Fruit fly (Drosophila melanogaster): ENCODE measurements around the gene Reph.

DNA sequence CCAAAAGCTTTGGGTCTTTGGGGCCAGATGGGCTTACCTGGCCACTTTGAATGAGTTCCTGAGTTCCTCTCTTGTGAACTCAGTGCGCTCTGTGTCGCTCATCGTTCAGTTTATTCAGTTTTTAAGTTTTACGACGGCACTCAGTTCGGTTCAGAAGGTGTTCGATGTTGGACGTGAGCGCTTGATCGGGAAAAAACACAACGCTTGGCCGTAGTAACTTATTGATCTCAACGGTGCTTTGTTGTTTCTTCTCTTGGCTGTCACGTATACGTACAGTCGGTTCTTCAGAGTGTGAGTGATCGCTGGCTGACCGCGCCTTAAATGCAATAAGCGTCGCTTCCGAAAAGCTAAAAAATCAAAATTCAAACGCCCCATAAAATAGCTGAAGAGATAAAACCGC, 16.3 kb upstream of the Reph start, which contains the start of gene bark:
- no peak for TF ChIP-seq insv (optimal IDR thresholded peaks at IDR 0.05)
- no peak for TF ChIP-seq Myc (optimal IDR thresholded peaks at IDR 0.05)
